Fruit fly (Drosophila melanogaster): ENCODE results near the gene CG32161.

dm6 chr3L:16825195-16825594 lies 20.8 kb upstream of the CG32161 start:
- TF ChIP-seq CTCF (optimal IDR thresholded peaks at IDR 0.05), result no peak
- no peak for TF ChIP-seq CG8478 (optimal IDR thresholded peaks at IDR 0.05)
